Worm (Caenorhabditis elegans): ENCODE measurements around the gene C36C5.14.

DNA sequence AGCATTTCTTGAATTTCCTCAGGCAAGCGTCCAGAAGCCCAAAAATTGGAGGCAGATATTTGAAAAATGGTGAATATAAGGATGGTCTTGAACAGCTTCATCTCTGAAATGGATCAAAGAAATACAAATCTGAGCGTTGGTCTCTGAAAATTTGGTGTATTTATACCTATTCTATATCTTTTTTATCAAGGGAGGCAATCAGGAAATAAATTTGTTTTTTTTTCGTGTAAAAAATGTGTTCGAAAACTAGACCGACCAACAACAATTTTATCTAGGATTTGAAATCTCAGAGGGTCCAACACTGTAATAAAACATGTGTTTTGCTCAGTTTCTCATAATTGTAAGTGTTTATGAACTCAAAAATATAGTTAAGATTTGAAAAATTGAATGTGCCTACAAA, 43.6 kb downstream of the C36C5.14 start, which contains the start of gene srt-56:
- TF ChIP-seq ceh-82 (tag; optimal IDR thresholded peaks at IDR 0.05) (no peak), nhr-237 (tag; optimal IDR thresholded peaks at IDR 0.05) (no peak), ztf-1 (GFP tag; conservative IDR thresholded peaks at IDR 0.05) (no peak), blmp-1 (tag; optimal IDR thresholded peaks at IDR 0.05; ENCODE audit: insufficient read depth) (no peak), snpc-4 (tag; optimal IDR thresholded peaks at IDR 0.05) (no peak), ztf-11 (tag; optimal IDR thresholded peaks at IDR 0.05) (no peak), lin-39 (tag; optimal IDR thresholded peaks at IDR 0.05) (no peak), nhr-11 (tag; optimal IDR thresholded peaks at IDR 0.05) (no peak), dmd-4 (tag; optimal IDR thresholded peaks at IDR 0.05) (no peak)

Measured in whole organism, L2 larva.